Worm (Caenorhabditis elegans) whole organism, L3 larva: Measurements from ENCODE around the gene stau-1.

Source experiments
- R02D3.7 ChIP-seq: fragments of 150-350 bp; optimal IDR thresholded peaks from 2 replicates; lab custom pipeline; 2014; ENCODE audit warnings: missing biosample characterization, missing genetic modification characterization
- ceh-16 ChIP-seq: sonication (generic microtip); optimal IDR thresholded peaks from 2 replicates; lab custom pipeline; 2017; ENCODE audit warnings: missing biosample characterization, missing genetic modification characterization
- ceh-28 ChIP-seq: fragments of 150-350 bp; optimal IDR thresholded peaks from 2 replicates; lab custom pipeline; 2014; ENCODE audit warnings: missing biosample characterization, missing genetic modification reagents, missing genetic modification characterization
- ceh-9 ChIP-seq: sonication (generic microtip); optimal IDR thresholded peaks from 2 replicates; lab custom pipeline; 2018; ENCODE audit warnings: missing biosample characterization, missing genetic modification characterization
- daf-12 ChIP-seq: fragments of 150-350 bp; optimal IDR thresholded peaks from 2 replicates; lab custom pipeline; 2014; ENCODE audit warnings: missing biosample characterization, missing genetic modification reagents, missing genetic modification characterization
- egl-27 ChIP-seq: sonication (generic microtip); optimal IDR thresholded peaks from 4 replicates; lab custom pipeline; 2017; ENCODE audit warnings: missing biosample characterization, missing genetic modification reagents, missing genetic modification characterization
- egl-5 ChIP-seq: fragments of 150-350 bp; optimal IDR thresholded peaks from 2 replicates; lab custom pipeline; 2017; ENCODE audit warnings: missing biosample characterization, missing genetic modification reagents, missing genetic modification characterization, inconsistent platforms
- elt-1 ChIP-seq: fragments of 150-350 bp; optimal IDR thresholded peaks from 2 replicates; lab custom pipeline; 2014; ENCODE audit warnings: missing biosample characterization, missing genetic modification characterization
- elt-2 ChIP-seq: sonication (generic microtip); optimal IDR thresholded peaks from 2 replicates; lab custom pipeline; 2016; ENCODE audit warnings: missing genetic modification reagents, mild to moderate bottlenecking, missing genetic modification characterization, missing compliant biosample characterization
- elt-3 ChIP-seq, 3 experiments: fragments of 150-350 bp in 1 of 3; sonication (generic microtip) in 2 of 3; optimal IDR thresholded peaks; 2 replicates in 2 of 3; 4 replicates in 1 of 3; lab custom pipeline; 2014 to 2017; ENCODE audit warnings: missing biosample characterization in 3 of 3, missing genetic modification characterization in 3 of 3
- eor-1 ChIP-seq, 2 experiments: fragments of 150-350 bp; optimal IDR thresholded peaks; 2 replicates each; lab custom pipeline; 2014 to 2018; ENCODE audit warnings: missing biosample characterization in 2 of 2, missing genetic modification characterization in 2 of 2
- fkh-2 ChIP-seq: fragments of 150-350 bp; optimal IDR thresholded peaks from 2 replicates; lab custom pipeline; 2014; ENCODE audit warnings: missing biosample characterization, missing genetic modification reagents, missing genetic modification characterization
- fos-1 ChIP-seq: fragments of 150-350 bp; optimal IDR thresholded peaks from 2 replicates; lab custom pipeline; 2014; ENCODE audit warnings: missing biosample characterization, missing genetic modification characterization
- hmg-11 ChIP-seq: sonication (generic microtip); optimal IDR thresholded peaks from 2 replicates; lab custom pipeline; 2016; ENCODE audit warnings: missing genetic modification characterization, missing compliant biosample characterization
- jun-1 ChIP-seq: fragments of 150-350 bp; optimal IDR thresholded peaks from 2 replicates; lab custom pipeline; 2014; ENCODE audit warnings: missing biosample characterization, missing genetic modification reagents, missing genetic modification characterization
- lin-39 ChIP-seq: fragments of 150-350 bp; optimal IDR thresholded peaks from 2 replicates; lab custom pipeline; 2018; ENCODE audit warnings: missing biosample characterization, missing genetic modification reagents, missing genetic modification characterization
- lsy-12 ChIP-seq: sonication (generic microtip); optimal IDR thresholded peaks from 2 replicates; lab custom pipeline; 2016; ENCODE audit warnings: mild to moderate bottlenecking, missing genetic modification characterization, missing compliant biosample characterization
- mdl-1 ChIP-seq: fragments of 150-350 bp; optimal IDR thresholded peaks from 2 replicates; lab custom pipeline; 2014; ENCODE audit warnings: missing biosample characterization, missing genetic modification characterization
- mml-1 ChIP-seq: fragments of 150-350 bp; sonication (generic microtip); optimal IDR thresholded peaks from 3 replicates; lab custom pipeline; 2014; ENCODE audit warnings: missing biosample characterization, missing genetic modification characterization
- nfya-1 ChIP-seq: sonication (generic microtip); optimal IDR thresholded peaks from 2 replicates; lab custom pipeline; 2017; ENCODE audit warnings: missing genetic modification characterization, mild to moderate bottlenecking, missing compliant biosample characterization, antibody characterized with exemption, moderate library complexity; ENCODE audit not compliant: insufficient read depth
- nhr-11 ChIP-seq: fragments of 150-350 bp; optimal IDR thresholded peaks from 2 replicates; lab custom pipeline; 2014; ENCODE audit warnings: missing biosample characterization, missing genetic modification characterization
- nhr-12 ChIP-seq: fragments of 150-350 bp; optimal IDR thresholded peaks from 2 replicates; lab custom pipeline; 2014; ENCODE audit warnings: missing biosample characterization, missing genetic modification characterization
- nhr-23 ChIP-seq: fragments of 150-350 bp; optimal IDR thresholded peaks from 2 replicates; lab custom pipeline; 2014; ENCODE audit warnings: missing biosample characterization, missing genetic modification reagents, missing genetic modification characterization
- nhr-237 ChIP-seq: fragments of 150-350 bp; optimal IDR thresholded peaks from 2 replicates; lab custom pipeline; 2014; ENCODE audit warnings: missing biosample characterization, missing genetic modification characterization
- nhr-25 ChIP-seq: sonication (generic microtip); optimal IDR thresholded peaks from 2 replicates; lab custom pipeline; 2017; ENCODE audit warnings: missing biosample characterization, missing genetic modification characterization
- nhr-28 ChIP-seq: fragments of 150-350 bp; optimal IDR thresholded peaks from 2 replicates; lab custom pipeline; 2014; ENCODE audit warnings: missing biosample characterization, missing genetic modification characterization
- nhr-43 ChIP-seq: sonication (generic microtip); optimal IDR thresholded peaks from 2 replicates; lab custom pipeline; 2016; ENCODE audit warnings: mild to moderate bottlenecking, missing genetic modification characterization, missing compliant biosample characterization; ENCODE audit not compliant: poor library complexity, severe bottlenecking
- nhr-67 ChIP-seq: fragments of 150-350 bp; optimal IDR thresholded peaks from 2 replicates; lab custom pipeline; 2014; ENCODE audit warnings: missing biosample characterization, missing genetic modification characterization
- nhr-76 ChIP-seq: fragments of 150-350 bp; sonication (generic microtip); optimal IDR thresholded peaks from 5 replicates; lab custom pipeline; 2014; ENCODE audit warnings: missing biosample characterization, missing genetic modification characterization
- nhr-77 ChIP-seq: fragments of 150-350 bp; optimal IDR thresholded peaks from 2 replicates; lab custom pipeline; 2014; ENCODE audit warnings: missing biosample characterization, missing genetic modification characterization
- pha-4 ChIP-seq: fragments of 150-350 bp; optimal IDR thresholded peaks from 2 replicates; lab custom pipeline; 2014; ENCODE audit warnings: missing biosample characterization, missing genetic modification reagents, missing genetic modification characterization
- pqm-1 ChIP-seq: fragments of 150-350 bp; optimal IDR thresholded peaks from 2 replicates; lab custom pipeline; 2017; ENCODE audit warnings: missing biosample characterization, missing genetic modification characterization, inconsistent platforms
- sea-2 ChIP-seq: fragments of 150-350 bp; sonication (generic microtip); optimal IDR thresholded peaks from 4 replicates; lab custom pipeline; 2014; ENCODE audit warnings: missing biosample characterization, missing genetic modification reagents, missing genetic modification characterization
- skn-1 ChIP-seq: fragments of 150-350 bp; optimal IDR thresholded peaks from 2 replicates; lab custom pipeline; 2014; ENCODE audit warnings: missing biosample characterization, missing genetic modification characterization
- snpc-4 ChIP-seq: fragments of 150-350 bp; optimal IDR thresholded peaks from 2 replicates; lab custom pipeline; 2014; ENCODE audit warnings: missing biosample characterization, missing genetic modification characterization
- unc-39 ChIP-seq: sonication (generic microtip); optimal IDR thresholded peaks from 4 replicates; lab custom pipeline; 2017; ENCODE audit warnings: missing biosample characterization, missing genetic modification characterization
- unc-62 ChIP-seq: fragments of 150-350 bp; sonication (generic microtip); optimal IDR thresholded peaks from 4 replicates; lab custom pipeline; 2014; ENCODE audit warnings: missing biosample characterization, missing genetic modification reagents, missing genetic modification characterization
- zag-1 ChIP-seq: fragments of 150-350 bp; optimal IDR thresholded peaks from 2 replicates; lab custom pipeline; 2014; ENCODE audit warnings: missing biosample characterization, missing genetic modification characterization
- ztf-11 ChIP-seq: fragments of 150-350 bp; optimal IDR thresholded peaks from 2 replicates; lab custom pipeline; 2014; ENCODE audit warnings: missing biosample characterization, missing genetic modification characterization

Gene stau-1

DNA sequence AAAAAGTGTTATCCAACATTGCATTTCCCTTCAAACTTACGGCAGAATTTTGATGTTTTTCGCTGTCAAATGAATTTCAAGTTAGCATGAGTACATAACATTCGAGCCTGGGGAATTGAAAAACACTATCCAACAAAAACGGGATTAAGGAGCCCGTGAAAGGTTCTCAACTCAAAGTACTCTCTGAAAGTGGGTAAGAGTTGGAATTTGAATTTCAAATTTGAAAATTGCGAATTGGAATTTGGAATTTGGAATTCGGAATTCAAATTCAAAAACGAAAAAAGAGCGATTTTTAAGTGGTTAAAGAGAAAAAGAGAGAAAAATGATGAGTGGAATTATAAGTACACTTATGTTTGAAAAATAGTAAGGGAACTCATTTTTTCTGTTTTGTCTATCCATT is 43.8 kb downstream of the stau-1 start, which contains the start of the genes C09E10.3 and dgk-1:
Gene C09E10.3, minus strand, starts transcription at position 101 of the 400 bp plus-strand sequence.
Gene dgk-1, minus strand, starts transcription at position 183 of the 400 bp plus-strand sequence.
- TF ChIP-seq elt-2 (tag; lab: Kevin White, UChicago) (no peak), fos-1 (no peak), sea-2 (GFP tag; lab: Kevin White, UChicago) (no peak), elt-3 (tag; optimal IDR thresholded peaks at IDR 0.05; lab: Kevin White, UChicago) (no peak), mdl-1 (tag; lab: Kevin White, UChicago) (no peak), ztf-11 (tag; lab: Kevin White, UChicago) (no peak), nhr-77 (no peak), nhr-76 (no peak), nfya-1 (tag; lab: Kevin White, UChicago) (no peak), pha-4 (no peak), nhr-237 (tag; lab: Kevin White, UChicago) (no peak), unc-39 (tag; lab: Kevin White, UChicago) (no peak), snpc-4 (tag; lab: Kevin White, UChicago) (no peak)

DNA sequence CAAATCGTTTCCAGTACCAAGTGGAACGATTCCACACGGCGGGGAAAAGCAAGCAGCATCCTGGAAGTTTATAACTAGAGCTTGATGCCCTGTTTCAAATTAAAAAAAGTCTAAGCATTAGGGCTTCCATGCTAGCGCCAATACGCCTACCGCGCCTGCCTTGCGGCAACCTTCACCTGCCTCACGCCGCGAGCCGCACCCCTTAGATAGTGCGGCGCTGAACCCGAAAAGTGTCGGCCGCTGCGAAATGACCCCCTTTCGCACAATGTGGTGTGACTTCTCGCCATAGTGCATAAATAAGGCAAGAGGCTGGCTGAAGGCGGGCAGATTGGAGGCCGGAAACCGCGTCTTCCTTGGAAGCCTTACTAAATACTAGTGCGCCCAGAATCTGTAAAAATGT is 48.6 kb downstream of the stau-1 start:
- TF ChIP-seq skn-1 (no peak), unc-62 (GFP tag; lab: Kevin White, UChicago) (no peak), snpc-4 (tag; lab: Kevin White, UChicago) (peak; percentile 74)

DNA sequence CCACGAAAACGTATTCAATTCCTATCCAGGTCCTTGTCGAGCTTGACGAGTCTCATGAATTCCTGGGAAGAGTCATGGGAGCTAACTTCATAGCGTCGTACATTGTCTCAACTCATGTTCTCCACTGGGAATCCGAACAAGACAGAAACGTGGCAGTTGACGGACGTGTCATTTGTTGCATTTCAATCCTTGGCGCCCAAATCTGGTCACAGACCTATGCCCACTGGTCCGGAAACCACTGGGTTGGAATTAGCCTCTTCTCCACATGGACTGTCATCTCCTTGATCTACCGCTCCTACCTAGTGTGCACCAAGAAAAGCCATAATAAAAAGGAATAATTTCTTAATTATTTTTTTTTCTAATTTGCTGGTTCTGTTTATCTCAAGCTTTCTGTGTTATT is 52.5 kb downstream of the stau-1 start:
- TF ChIP-seq nhr-43 (tag; lab: Kevin White, UChicago) (no peak), elt-1 (tag; lab: Kevin White, UChicago) (no peak), eor-1 (tag; optimal IDR thresholded peaks at IDR 0.05; lab: Kevin White, UChicago) (no peak), ceh-9 (tag; lab: Kevin White, UChicago) (no peak), daf-12 (no peak), nhr-67 (no peak), nhr-25 (tag; lab: Kevin White, UChicago) (no peak), ceh-28 (tag; lab: Kevin White, UChicago) (no peak), jun-1 (tag; lab: Kevin White, UChicago) (no peak), pha-4 (no peak), ceh-16 (no peak), snpc-4 (tag; lab: Kevin White, UChicago) (no peak), zag-1 (tag; lab: Kevin White, UChicago) (no peak), unc-39 (tag; lab: Kevin White, UChicago) (no peak), nhr-77 (no peak), nhr-28 (tag; lab: Kevin White, UChicago) (no peak), nhr-23 (tag; lab: Kevin White, UChicago) (no peak)

DNA sequence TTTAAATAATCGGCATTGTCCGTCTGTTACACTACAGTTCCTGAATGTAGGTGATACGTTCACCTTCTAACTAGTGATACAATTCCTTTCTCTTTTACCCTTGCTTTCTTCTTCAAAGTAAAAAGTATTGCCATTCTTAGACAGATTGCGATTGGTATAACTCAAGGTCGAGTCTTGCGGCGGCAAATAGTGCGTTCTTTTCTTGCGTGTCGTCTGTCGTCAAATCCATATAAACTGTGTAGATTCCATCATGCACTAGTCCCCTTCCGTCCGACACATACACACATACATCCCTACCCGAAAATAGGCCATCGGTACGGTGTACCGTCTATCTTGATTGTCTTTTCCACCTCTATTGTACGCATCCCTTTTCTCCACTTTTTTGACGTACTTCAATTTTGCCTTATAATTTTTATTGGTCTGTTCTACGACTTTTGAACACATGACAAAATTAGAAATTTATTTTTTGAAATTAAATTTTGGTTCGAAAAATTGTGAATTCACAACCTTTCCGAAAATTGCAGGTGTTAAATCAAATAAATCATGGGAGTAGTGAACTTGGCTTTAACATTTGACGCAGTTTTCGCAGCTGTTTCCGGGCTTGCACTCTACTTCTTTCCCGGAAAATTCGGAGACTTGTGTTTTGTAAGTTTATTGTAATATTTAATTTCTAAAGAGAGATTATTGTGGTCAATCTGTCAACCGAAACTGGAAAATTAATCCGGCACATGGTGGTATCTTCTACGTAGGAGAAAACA is 54.7 kb downstream of the stau-1 start, which contains the start of gene C44C1.1:
Gene C44C1.1, plus strand, starts transcription at position 525 of the 758 bp plus-strand sequence.
- TF ChIP-seq mml-1 (tag; lab: Kevin White, UChicago) (no peak), nhr-43 (tag; lab: Kevin White, UChicago) (peak; percentile 39), hmg-11 (tag; lab: Kevin White, UChicago) (peak; percentile 4), nhr-23 (tag; lab: Kevin White, UChicago) (peak; percentile 66), nhr-25 (tag; lab: Kevin White, UChicago) (peak; percentile 90), nhr-76 (no peak)

DNA sequence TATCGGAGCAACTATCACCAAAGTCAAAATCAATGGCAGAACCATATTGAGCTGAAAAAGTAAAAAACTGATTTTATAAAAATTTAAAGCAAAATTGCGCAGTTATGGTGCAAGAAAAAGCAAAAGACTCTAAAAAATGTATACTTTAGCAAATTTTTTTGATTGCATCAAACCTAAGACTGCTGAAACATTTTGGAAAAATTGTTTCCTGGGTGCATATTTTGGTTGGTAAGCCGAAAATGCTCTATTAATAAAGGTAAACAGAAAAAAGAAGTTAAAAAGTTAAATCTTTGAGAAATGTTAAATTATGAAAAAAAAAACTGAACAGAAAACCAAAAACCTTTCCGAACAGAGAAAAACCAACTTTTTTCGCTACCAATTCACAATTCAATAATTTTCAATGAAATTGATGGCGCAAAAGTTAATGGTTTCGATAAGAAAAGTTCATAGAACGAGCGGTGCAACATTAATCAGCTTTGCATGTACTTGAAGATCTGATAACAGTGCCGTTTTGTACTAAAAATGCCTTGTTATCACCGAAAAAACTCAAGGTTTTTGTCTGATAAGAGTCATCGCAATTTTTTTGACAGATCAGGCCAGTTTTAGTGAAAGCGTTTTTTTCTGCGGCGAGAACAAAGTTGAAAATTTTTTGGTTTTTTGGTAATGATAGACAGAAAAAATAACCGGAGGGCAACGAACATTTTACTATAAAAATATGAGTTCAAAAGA is 57.0 kb downstream of the stau-1 start, which contains the start of gene abhd-3.2:
Gene abhd-3.2, minus strand, starts transcription at position 51 of the 729 bp plus-strand sequence.
- TF ChIP-seq jun-1 (tag; lab: Kevin White, UChicago) (peak; percentile 84), egl-5 (tag; lab: Kevin White, UChicago) (no peak), pha-4 (peak; percentile 73), hmg-11 (tag; lab: Kevin White, UChicago) (no peak), nhr-237 (tag; lab: Kevin White, UChicago) (no peak), nhr-67 (no peak), nhr-76 (no peak), nfya-1 (tag; lab: Kevin White, UChicago) (peak; percentile 10), nhr-28 (tag; lab: Kevin White, UChicago) (no peak), ztf-11 (tag; lab: Kevin White, UChicago) (no peak), lin-39 (no peak), ceh-28 (tag; lab: Kevin White, UChicago) (peak; percentile 15), mml-1 (tag; lab: Kevin White, UChicago) (no peak), pqm-1 (tag; lab: Kevin White, UChicago) (peak; percentile 100), lsy-12 (tag; lab: Kevin White, UChicago) (no peak), fkh-2 (no peak), egl-27 (tag; lab: Kevin White, UChicago) (no peak), nhr-11 (tag; lab: Kevin White, UChicago) (no peak), nhr-12 (tag; lab: Kevin White, UChicago) (no peak), R02D3.7 (tag; lab: Kevin White, UChicago) (no peak), daf-12 (no peak), elt-2 (tag; lab: Kevin White, UChicago) (peak; percentile 100), fos-1 (peak; percentile 70), elt-3 (tag; optimal IDR thresholded peaks at IDR 0.05; lab: Kevin White, UChicago) (peak in 2 of 3 experiments; percentile 59 to 77)
- TF ChIP-seq, all 47 proteins: peak for 8
